Fruit fly (Drosophila melanogaster) whole organism, embryonic: Measurements from ENCODE around the gene AstCC.

ENCODE experiments used
- Adf1 ChIP-seq: fragments of 200-800 bp; sonication (Bioruptor generic); IDR thresholded peaks from 2 replicates; pipeline ENCODE4 v1.3.6; 2022; ENCODE audit warnings: missing biosample characterization, missing genetic modification characterization
- Atf-2 ChIP-seq: fragments of 200-800 bp; sonication (Bioruptor generic); optimal IDR thresholded peaks from 2 replicates; lab custom pipeline; 2016; ENCODE audit warnings: missing biosample characterization, missing genetic modification characterization
- CG10431 ChIP-seq: fragments of 200-800 bp; sonication (Bioruptor generic); optimal IDR thresholded peaks from 3 replicates; lab custom pipeline; 2018; ENCODE audit warnings: missing biosample characterization, mild to moderate bottlenecking, missing genetic modification characterization
- CG10565 ChIP-seq: fragments of 200-800 bp; sonication (Bioruptor generic); optimal IDR thresholded peaks from 3 replicates; lab custom pipeline; 2016; ENCODE audit warnings: missing biosample characterization, mild to moderate bottlenecking, missing genetic modification characterization
- CG11093 ChIP-seq: fragments of 200-800 bp; sonication (Bioruptor generic); IDR thresholded peaks from 3 replicates; pipeline ENCODE4 v1.3.6; 2022; ENCODE audit warnings: missing biosample characterization, missing genetic modification characterization
- CG11504 ChIP-seq: fragments of 200-800 bp; sonication (Bioruptor generic); optimal IDR thresholded peaks from 3 replicates; lab custom pipeline; 2019; ENCODE audit warnings: missing biosample characterization, mild to moderate bottlenecking, missing genetic modification characterization, moderate library complexity
- CG14014 ChIP-seq: fragments of 200-800 bp; sonication (Bioruptor generic); IDR thresholded peaks from 2 replicates; pipeline ENCODE4 v1.3.6; 2022; ENCODE audit warnings: missing biosample characterization, missing genetic modification characterization
- CG14860 ChIP-seq: fragments of 200-800 bp; sonication (Bioruptor generic); IDR thresholded peaks from 3 replicates; pipeline ENCODE4 v1.3.6; 2022; ENCODE audit warnings: missing biosample characterization, missing genetic modification characterization; ENCODE audit not compliant: partially characterized antibody
- CG17359 ChIP-seq: fragments of 200-800 bp; sonication (Bioruptor generic); optimal IDR thresholded peaks from 3 replicates; lab custom pipeline; 2018; ENCODE audit warnings: missing biosample characterization, mild to moderate bottlenecking, missing genetic modification characterization, moderate library complexity
- CG2875 ChIP-seq: fragments of 200-800 bp; sonication (Bioruptor generic); optimal IDR thresholded peaks from 2 replicates; lab custom pipeline; 2017; ENCODE audit warnings: missing biosample characterization, mild to moderate bottlenecking, missing genetic modification characterization, missing genetic modification reagents
- CG3281 ChIP-seq: fragments of 200-800 bp; sonication (Bioruptor generic); optimal IDR thresholded peaks from 3 replicates; lab custom pipeline; 2017; ENCODE audit warnings: missing biosample characterization, mild to moderate bottlenecking, missing genetic modification characterization
- CG33557 ChIP-seq: fragments of 200-800 bp; sonication (Bioruptor generic); optimal IDR thresholded peaks from 2 replicates; lab custom pipeline; 2019; ENCODE audit warnings: missing biosample characterization, mild to moderate bottlenecking, missing genetic modification characterization, moderate library complexity
- CG6765 ChIP-seq: fragments of 200-800 bp; sonication (Bioruptor generic); optimal IDR thresholded peaks from 3 replicates; lab custom pipeline; 2017; ENCODE audit warnings: missing biosample characterization, mild to moderate bottlenecking, missing genetic modification characterization
- CG7271 ChIP-seq: fragments of 200-800 bp; sonication (Bioruptor generic); optimal IDR thresholded peaks from 2 replicates; lab custom pipeline; 2018; ENCODE audit warnings: missing biosample characterization, mild to moderate bottlenecking, missing genetic modification characterization, moderate library complexity
- CG7786 ChIP-seq: fragments of 200-800 bp; sonication (Bioruptor generic); optimal IDR thresholded peaks from 2 replicates; lab custom pipeline; 2016; ENCODE audit warnings: missing biosample characterization, missing genetic modification characterization
- CG7839 ChIP-seq: fragments of 200-800 bp; sonication (Bioruptor generic); optimal IDR thresholded peaks from 3 replicates; lab custom pipeline; 2018; ENCODE audit warnings: missing biosample characterization, mild to moderate bottlenecking, missing genetic modification characterization, moderate library complexity
- CHES-1-like ChIP-seq: fragments of 200-800 bp; sonication (Bioruptor generic); optimal IDR thresholded peaks from 2 replicates; lab custom pipeline; 2016; ENCODE audit warnings: missing biosample characterization, missing genetic modification characterization
- CTCF ChIP-seq: fragments of 200-800 bp; sonication (Bioruptor generic); optimal IDR thresholded peaks from 2 replicates; lab custom pipeline; 2017; ENCODE audit warnings: missing biosample characterization, mild to moderate bottlenecking, missing genetic modification characterization, moderate library complexity
- Dbx ChIP-seq: fragments of 200-800 bp; sonication (Bioruptor generic); IDR thresholded peaks from 3 replicates; pipeline ENCODE4 v1.3.6; 2022; ENCODE audit warnings: missing biosample characterization, missing genetic modification characterization
- Fer3 ChIP-seq: fragments of 200-800 bp; sonication (Bioruptor generic); optimal IDR thresholded peaks from 2 replicates; lab custom pipeline; 2018; ENCODE audit warnings: missing biosample characterization, mild to moderate bottlenecking, missing genetic modification characterization, moderate library complexity
- Gsc ChIP-seq: fragments of 200-800 bp; sonication (Bioruptor generic); IDR thresholded peaks from 2 replicates; pipeline ENCODE4 v1.3.6; 2022; ENCODE audit warnings: missing biosample characterization, missing genetic modification characterization
- Hr51 ChIP-seq, 2 experiments: fragments of 200-800 bp; sonication (Bioruptor generic); optimal IDR thresholded peaks; 2 replicates in 1 of 2; 3 replicates in 1 of 2; lab custom pipeline; 2016 to 2018; ENCODE audit warnings: missing biosample characterization in 2 of 2, missing genetic modification characterization in 2 of 2, mild to moderate bottlenecking in 1 of 2, moderate library complexity in 1 of 2
- MESR4 ChIP-seq: fragments of 200-800 bp; sonication (Bioruptor generic); optimal IDR thresholded peaks from 2 replicates; lab custom pipeline; 2018; ENCODE audit warnings: missing biosample characterization, mild to moderate bottlenecking, missing genetic modification characterization, moderate library complexity
- Myb ChIP-seq: fragments of 200-800 bp; sonication (Bioruptor generic); optimal IDR thresholded peaks from 2 replicates; lab custom pipeline; 2016; ENCODE audit warnings: missing biosample characterization, missing genetic modification characterization
- Xbp1 ChIP-seq: fragments of 200-800 bp; sonication (Bioruptor generic); optimal IDR thresholded peaks from 3 replicates; lab custom pipeline; 2016; ENCODE audit warnings: missing biosample characterization, mild to moderate bottlenecking, missing genetic modification characterization
- ab ChIP-seq: fragments of 200-800 bp; sonication (Bioruptor generic); optimal IDR thresholded peaks from 2 replicates; lab custom pipeline; 2016; ENCODE audit warnings: missing biosample characterization, missing genetic modification characterization
- cato ChIP-seq: fragments of 200-800 bp; sonication (Bioruptor generic); optimal IDR thresholded peaks from 2 replicates; lab custom pipeline; 2016; ENCODE audit warnings: missing biosample characterization, missing genetic modification characterization, borderline replicate concordance
- ci ChIP-seq: fragments of 200-800 bp; sonication (Bioruptor generic); IDR thresholded peaks from 3 replicates; pipeline ENCODE4 v1.3.6; 2022; ENCODE audit warnings: missing biosample characterization, missing genetic modification characterization
- da ChIP-seq: fragments of 200-800 bp; sonication (Bioruptor generic); optimal IDR thresholded peaks from 2 replicates; lab custom pipeline; 2016; ENCODE audit warnings: missing biosample characterization, missing genetic modification characterization
- dimm ChIP-seq: fragments of 200-800 bp; sonication (Bioruptor generic); IDR thresholded peaks from 2 replicates; pipeline ENCODE4 v1.3.6; 2022; ENCODE audit warnings: missing biosample characterization, missing genetic modification characterization
- dmrt11E ChIP-seq: fragments of 200-800 bp; sonication (Bioruptor generic); optimal IDR thresholded peaks from 3 replicates; lab custom pipeline; 2018; ENCODE audit warnings: missing biosample characterization, mild to moderate bottlenecking, missing genetic modification characterization, moderate library complexity
- ewg ChIP-seq: fragments of 200-800 bp; sonication (Bioruptor generic); optimal IDR thresholded peaks from 3 replicates; lab custom pipeline; 2017; ENCODE audit warnings: mild to moderate bottlenecking, missing biosample characterization, missing genetic modification reagents, missing genetic modification characterization
- fd64A ChIP-seq: fragments of 200-800 bp; sonication (Bioruptor generic); optimal IDR thresholded peaks from 3 replicates; lab custom pipeline; 2018; ENCODE audit warnings: missing biosample characterization, mild to moderate bottlenecking, missing genetic modification characterization
- gfzf ChIP-seq: fragments of 200-800 bp; sonication (Bioruptor generic); optimal IDR thresholded peaks from 2 replicates; lab custom pipeline; 2016; ENCODE audit warnings: missing biosample characterization, mild to moderate bottlenecking, missing genetic modification characterization, moderate library complexity
- grau ChIP-seq: fragments of 200-800 bp; optimal IDR thresholded peaks from 3 replicates; lab custom pipeline; 2019; ENCODE audit warnings: missing biosample characterization, mild to moderate bottlenecking, missing genetic modification characterization, moderate library complexity
- gsb-n ChIP-seq: fragments of 200-800 bp; sonication (Bioruptor generic); optimal IDR thresholded peaks from 3 replicates; lab custom pipeline; 2018; ENCODE audit warnings: missing biosample characterization, mild to moderate bottlenecking, missing genetic modification characterization
- jigr1 ChIP-seq: fragments of 200-800 bp; sonication (Bioruptor generic); IDR thresholded peaks from 3 replicates; pipeline ENCODE4 v1.3.6; 2022; ENCODE audit warnings: missing biosample characterization, missing genetic modification characterization
- lola ChIP-seq, 3 experiments: fragments of >200 bp in 2 of 3; fragments of 200-800 bp in 1 of 3; sonication (Bioruptor generic) in 1 of 3; optimal IDR thresholded peaks; 2 replicates each; lab custom pipeline; 2017 to 2019; ENCODE audit warnings: missing biosample characterization in 3 of 3, missing genetic modification characterization in 3 of 3, mild to moderate bottlenecking in 1 of 3, moderate library complexity in 1 of 3
- lov ChIP-seq, 2 experiments: fragments of 200-800 bp in 1 of 2; fragments of >200 bp in 1 of 2; sonication (Bioruptor generic) in 1 of 2; IDR thresholded peaks in 1 of 2; optimal IDR thresholded peaks in 1 of 2; 2 replicates in 1 of 2; 3 replicates in 1 of 2; pipeline versions ENCODE4 v1.3.6 to Lab custom; 2017 to 2022; ENCODE audit warnings: missing biosample characterization in 1 of 2, missing genetic modification characterization in 1 of 2
- mirr ChIP-seq: fragments of 200-800 bp; sonication (Bioruptor generic); optimal IDR thresholded peaks from 3 replicates; lab custom pipeline; 2018; ENCODE audit warnings: missing biosample characterization, mild to moderate bottlenecking, missing genetic modification characterization
- pho ChIP-seq: fragments of 200-800 bp; sonication (Bioruptor generic); optimal IDR thresholded peaks from 2 replicates; lab custom pipeline; 2016; ENCODE audit warnings: missing biosample characterization, missing genetic modification characterization
- scrt ChIP-seq: fragments of 200-800 bp; sonication (Bioruptor generic); optimal IDR thresholded peaks from 2 replicates; lab custom pipeline; 2018; ENCODE audit warnings: missing biosample characterization, mild to moderate bottlenecking, missing genetic modification characterization, moderate library complexity
- sens ChIP-seq: fragments of 200-800 bp; sonication (Bioruptor generic); peaks from one replicate; lab custom pipeline; 2016; ENCODE audit warnings: missing biosample characterization, missing genetic modification characterization
- shn ChIP-seq: fragments of 200-800 bp; sonication (Bioruptor generic); optimal IDR thresholded peaks from 3 replicates; lab custom pipeline; 2016; ENCODE audit warnings: missing biosample characterization, missing genetic modification characterization
- ttk ChIP-seq: fragments of 200-800 bp; sonication (Bioruptor generic); IDR thresholded peaks from 2 replicates; pipeline ENCODE4 v2.1.2; 2022; ENCODE audit warnings: missing biosample characterization, missing genetic modification characterization
- twi ChIP-seq: fragments of 200-800 bp; optimal IDR thresholded peaks from 2 replicates; lab custom pipeline; 2019; ENCODE audit warnings: missing biosample characterization, mild to moderate bottlenecking, missing genetic modification characterization, moderate library complexity
- wdn ChIP-seq: fragments of 200-800 bp; sonication (Bioruptor generic); IDR thresholded peaks from 2 replicates; pipeline ENCODE4 v1.3.6; 2022; ENCODE audit warnings: missing biosample characterization, missing genetic modification characterization
- zen2 ChIP-seq: fragments of 200-800 bp; sonication (Bioruptor generic); IDR thresholded peaks from 3 replicates; pipeline ENCODE4 v1.3.6; 2022; ENCODE audit warnings: missing biosample characterization, missing genetic modification characterization; ENCODE audit not compliant: partially characterized antibody

Gene AstCC

DNA sequence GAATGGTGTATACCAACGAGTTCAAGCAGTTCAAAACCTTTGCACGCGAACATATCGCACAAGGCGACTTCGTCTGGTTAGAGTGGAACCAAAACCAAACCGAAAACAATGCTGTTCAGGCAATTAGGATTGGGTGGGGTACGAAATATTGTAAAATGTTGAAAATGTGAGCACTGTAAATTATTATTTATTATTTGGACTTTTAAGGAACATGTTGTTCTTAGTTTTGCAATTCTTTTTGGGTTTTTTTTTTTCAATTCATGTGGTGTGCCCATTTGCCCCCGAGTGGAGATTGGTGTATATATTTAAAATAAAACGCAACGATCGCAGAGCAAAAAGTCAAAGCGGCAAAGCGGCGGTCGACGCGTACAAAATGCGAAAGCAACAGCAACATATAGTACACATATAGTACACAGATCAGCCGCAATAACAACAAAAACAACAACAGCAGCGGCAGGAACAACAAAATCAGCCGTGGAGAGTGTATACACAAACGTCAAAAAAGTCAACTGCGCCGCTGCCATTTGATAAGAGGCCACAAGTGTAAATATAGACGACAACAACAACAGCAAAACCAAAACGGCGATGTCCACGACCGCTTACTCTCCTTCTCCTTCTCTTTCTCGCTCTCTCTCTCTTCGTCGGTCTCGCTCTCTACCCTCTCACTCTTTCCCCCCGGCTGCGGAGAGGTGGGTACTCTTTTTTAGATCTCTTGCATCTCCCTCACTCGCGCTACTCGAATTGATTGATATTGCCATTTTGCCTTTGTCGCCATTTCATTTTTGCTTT lies 40.2 kb downstream of the AstCC start (continued):
- no peak for TF ChIP-seq lov (optimal IDR thresholded peaks at IDR 0.05; lab: Kevin White, UChicago)
- TF ChIP-seq lov (GFP tag; IDR thresholded peaks at IDR 0.05; lab: Robert Waterston, UW) = no peak
- peak; percentile 63 for TF ChIP-seq fd64A (GFP tag; lab: Kevin White, UChicago)
- TF ChIP-seq CG11504 (tag; lab: Kevin White, UChicago) = peak; percentile 47
- TF ChIP-seq gsb-n = no peak
- TF ChIP-seq CHES-1-like (GFP tag; lab: Kevin White, UChicago) = no peak
- TF ChIP-seq CTCF = peak; percentile 19
- peak in 1 of 3 experiments; percentile 40 for TF ChIP-seq lola (GFP tag; optimal IDR thresholded peaks at IDR 0.05; lab: Kevin White, UChicago)
- no peak for TF ChIP-seq da (GFP tag; lab: Kevin White, UChicago)
- TF ChIP-seq CG11093 (GFP tag; lab: Robert Waterston, UW) = no peak
- peak; percentile 34; the same call in 1 of the 2 replicates for TF ChIP-seq CG14014 (GFP tag; lab: Robert Waterston, UW)
- TF ChIP-seq Gsc (GFP tag; lab: Robert Waterston, UW) = no peak
- no peak for TF ChIP-seq MESR4 (GFP tag; lab: Kevin White, UChicago)
- TF ChIP-seq gfzf (GFP tag; lab: Kevin White, UChicago) = no peak
- no peak for TF ChIP-seq wdn (GFP tag; lab: Robert Waterston, UW)
- no peak for TF ChIP-seq CG14860
- 0 out of 3 replicates have a peak, but pooled peaks have one; percentile 7 for TF ChIP-seq jigr1 (GFP tag; lab: Robert Waterston, UW)
- TF ChIP-seq CG17359 (tag; lab: Kevin White, UChicago) = peak; percentile 30
- no peak for TF ChIP-seq shn
- peak; percentile 29 for TF ChIP-seq CG7839
- peak; percentile 39 for TF ChIP-seq grau (tag; lab: Kevin White, UChicago)
- TF ChIP-seq ab (GFP tag; lab: Kevin White, UChicago) = no peak
- TF ChIP-seq mirr (GFP tag; lab: Kevin White, UChicago) = peak; percentile 56
- TF ChIP-seq pho = peak; percentile 21
- peak; percentile 17 for TF ChIP-seq Xbp1 (GFP tag; lab: Kevin White, UChicago)
- TF ChIP-seq Fer3 = peak; percentile 21
- TF ChIP-seq CG10431 = peak; percentile 62
- peak; percentile 28 for TF ChIP-seq dmrt11E (tag; lab: Kevin White, UChicago)
- TF ChIP-seq CG7271 = no peak
- TF ChIP-seq Hr51 (GFP tag; optimal IDR thresholded peaks at IDR 0.05; lab: Kevin White, UChicago) = peak in 1 of 2 experiments; percentile 28
- no peak for TF ChIP-seq dimm
- TF ChIP-seq Adf1 (GFP tag; lab: Robert Waterston, UW) = peak; percentile 71
- TF ChIP-seq CG10565 = no peak
- TF ChIP-seq sens = peak; percentile 82
- TF ChIP-seq Myb (GFP tag; lab: Kevin White, UChicago) = no peak
- no peak for TF ChIP-seq twi
- TF ChIP-seq ewg (GFP tag; lab: Kevin White, UChicago) = no peak
- peak; percentile 27 for TF ChIP-seq CG6765 (GFP tag; lab: Kevin White, UChicago)
- peak; percentile 3 for TF ChIP-seq Atf-2 (GFP tag; lab: Kevin White, UChicago)
- peak; percentile 72 for TF ChIP-seq CG2875 (GFP tag; lab: Kevin White, UChicago)
- peak; percentile 30 for TF ChIP-seq CG3281 (GFP tag; lab: Kevin White, UChicago)
- no peak for TF ChIP-seq CG7786 (GFP tag; lab: Kevin White, UChicago)
- TF ChIP-seq zen2 = no peak
- peak; percentile 64 for TF ChIP-seq CG33557 (GFP tag; lab: Kevin White, UChicago)
- no peak for TF ChIP-seq scrt (GFP tag; lab: Kevin White, UChicago)
- no peak for TF ChIP-seq cato (GFP tag; lab: Kevin White, UChicago)
- TF ChIP-seq ci (GFP tag; lab: Robert Waterston, UW) = peak; percentile 53; the same call in 1 of the 3 replicates
- no peak for TF ChIP-seq ttk
- 0 out of 3 replicates have a peak, but pooled peaks have one; percentile 42 for TF ChIP-seq Dbx
